Worm (Caenorhabditis elegans): ENCODE results near the gene pole-4.

Gene pole-4

DNA sequence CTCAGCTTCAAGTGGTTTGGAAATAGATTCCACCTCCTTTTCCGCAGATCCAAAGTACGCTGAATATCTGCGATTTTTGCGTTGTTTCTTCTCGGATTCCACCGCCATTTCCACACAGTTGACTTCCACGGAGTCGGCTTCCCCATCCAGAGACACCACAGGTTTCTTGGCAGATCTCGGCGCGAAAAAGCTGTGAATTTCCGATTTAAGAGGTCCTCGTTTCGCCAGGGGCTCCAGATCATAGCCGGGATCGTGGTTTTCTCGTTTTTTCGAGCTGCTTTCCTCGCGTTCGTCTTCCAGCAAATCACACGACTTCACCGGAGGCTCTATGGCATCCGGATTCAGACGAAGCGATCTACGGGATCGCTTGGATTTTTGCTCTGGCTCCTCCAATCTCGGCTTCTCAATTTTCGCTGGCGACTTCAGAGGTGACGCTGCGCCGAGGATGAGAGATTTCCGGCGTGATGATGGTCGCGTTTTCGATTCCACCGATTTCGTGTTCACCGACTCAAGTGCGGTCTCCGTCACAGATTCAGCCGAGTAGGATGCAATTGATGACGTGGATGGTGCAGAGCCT, 39.4 kb upstream of the pole-4 start:
- TF ChIP-seq lin-40 (tag; optimal IDR thresholded peaks at IDR 0.05) (no peak), egrh-3 (GFP tag; IDR thresholded peaks at IDR 0.05) (peak; percentile 18; the same call in 1 of the 2 replicates), lin-26 (GFP tag; IDR thresholded peaks at IDR 0.05) (0 out of 2 replicates have a peak, but pooled peaks have one; percentile 21), F55B11.4 (tag; optimal IDR thresholded peaks at IDR 0.05; ENCODE audit: borderline replicate concordance, insufficient read depth) (no peak), zfh-2 (GFP tag; conservative IDR thresholded peaks at IDR 0.05) (peak; percentile 34; the same call in 1 of the 2 replicates), let-607 (tag; optimal IDR thresholded peaks at IDR 0.05) (no peak)

DNA sequence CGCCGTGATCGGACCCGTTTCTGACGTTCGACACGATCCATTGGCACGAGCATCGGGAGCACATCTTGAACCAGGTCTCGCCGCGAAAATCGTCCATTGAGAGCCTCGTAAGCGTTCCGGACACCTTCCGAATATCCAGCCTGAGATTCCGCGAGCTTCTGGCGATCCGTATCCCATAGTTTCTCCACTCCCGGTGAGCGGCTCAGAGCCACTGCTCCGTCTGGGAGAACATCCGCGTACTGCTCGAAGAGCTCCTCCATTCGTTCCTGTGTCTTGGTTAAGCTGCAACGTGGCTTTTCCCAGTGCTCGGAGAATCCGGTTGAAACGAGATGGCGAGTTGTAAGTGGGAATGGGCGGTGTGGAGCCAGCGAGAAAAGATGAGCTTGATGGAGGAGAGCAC, 36.0 kb upstream of the pole-4 start:
- 0 out of 2 replicates have a peak, but pooled peaks have one; percentile 23 for TF ChIP-seq cebp-2 (GFP tag; IDR thresholded peaks at IDR 0.05)
- TF ChIP-seq ztf-6 (GFP tag; IDR thresholded peaks at IDR 0.05), result no peak
- TF ChIP-seq zfh-2 (GFP tag; conservative IDR thresholded peaks at IDR 0.05), result peak; percentile 82
- TF ChIP-seq ztf-28 (GFP tag; IDR thresholded peaks at IDR 0.05), result 0 out of 2 replicates have a peak, but pooled peaks have one; percentile 48
- TF ChIP-seq egrh-3 (GFP tag; IDR thresholded peaks at IDR 0.05), result peak; percentile 27; the same call in 1 of the 2 replicates

- TF ChIP-seq hlh-26 (GFP tag; conservative IDR thresholded peaks at IDR 0.05), result no peak
- peak; percentile 80; the same call in 1 of the 2 replicates for TF ChIP-seq aptf-3 (GFP tag; IDR thresholded peaks at IDR 0.05)
- TF ChIP-seq lin-26 (GFP tag; IDR thresholded peaks at IDR 0.05), result peak; percentile 72
- TF ChIP-seq mes-4 (tag; optimal IDR thresholded peaks at IDR 0.05), result no peak
- TF ChIP-seq C17E4.6 (GFP tag; IDR thresholded peaks at IDR 0.05), result peak; percentile 83
- peak; percentile 19; the same call in 1 of the 2 replicates for TF ChIP-seq madf-8 (GFP tag; conservative IDR thresholded peaks at IDR 0.05)
- no peak for TF ChIP-seq K11D2.4 (GFP tag; IDR thresholded peaks at IDR 0.05)
- peak; percentile 41 for TF ChIP-seq lsl-1 (GFP tag; optimal IDR thresholded peaks at IDR 0.05)
- peak; percentile 8 for TF ChIP-seq snpc-1.1 (tag; optimal IDR thresholded peaks at IDR 0.05; ENCODE audit: insufficient read depth)
- no peak for TF ChIP-seq nhr-27 (tag; optimal IDR thresholded peaks at IDR 0.05)
- peak; percentile 56; the same call in 1 of the 2 replicates for TF ChIP-seq hmg-1.2 (GFP tag; IDR thresholded peaks at IDR 0.05)
- TF ChIP-seq F49E8.2 (tag; optimal IDR thresholded peaks at IDR 0.05; ENCODE audit: insufficient read depth), result peak; percentile 70
- TF ChIP-seq ets-4 (GFP tag; optimal IDR thresholded peaks at IDR 0.05), result no peak
- no peak for TF ChIP-seq somi-1 (GFP tag; optimal IDR thresholded peaks at IDR 0.05)
- TF ChIP-seq zim-3 (tag; optimal IDR thresholded peaks at IDR 0.05), result peak; percentile 44
- TF ChIP-seq him-1 (tag; optimal IDR thresholded peaks at IDR 0.05), result peak; percentile 48
- peak; percentile 75 for TF ChIP-seq nfyb-1 (GFP tag; IDR thresholded peaks at IDR 0.05)
- peak; percentile 35; the same call in 1 of the 2 replicates for TF ChIP-seq attf-3 (GFP tag; conservative IDR thresholded peaks at IDR 0.05)
- TF ChIP-seq attf-5 (GFP tag; optimal IDR thresholded peaks at IDR 0.05), result peak; percentile 44
- no peak for TF ChIP-seq zfh-2 (GFP tag; conservative IDR thresholded peaks at IDR 0.05)
- TF ChIP-seq ceh-100 (GFP tag; IDR thresholded peaks at IDR 0.05), result peak; percentile 44
- peak; percentile 39 for TF ChIP-seq efl-1 (GFP tag; optimal IDR thresholded peaks at IDR 0.05)
- TF ChIP-seq Y53G8AR.9 (GFP tag; conservative IDR thresholded peaks at IDR 0.05), result peak; percentile 89
- TF ChIP-seq snpc-4 (GFP tag; optimal IDR thresholded peaks at IDR 0.05), result no peak
- TF ChIP-seq snpc-4 (tag; optimal IDR thresholded peaks at IDR 0.05), result peak in 2 of 4 experiments; percentile 8 to 39
- no peak for TF ChIP-seq cebp-1 (GFP tag; IDR thresholded peaks at IDR 0.05)
- TF ChIP-seq cebp-1 (tag; optimal IDR thresholded peaks at IDR 0.05), result no peak
- peak; percentile 93 for TF ChIP-seq hrde-1 (tag; optimal IDR thresholded peaks at IDR 0.05; ENCODE audit: borderline replicate concordance)
- TF ChIP-seq chd-7 (tag; optimal IDR thresholded peaks at IDR 0.05), result peak; percentile 57
- peak; percentile 42; the same call in 1 of the 2 replicates for TF ChIP-seq dox-1 (GFP tag; IDR thresholded peaks at IDR 0.05)
- TF ChIP-seq rcor-1 (GFP tag; IDR thresholded peaks at IDR 0.05), result 0 out of 2 replicates have a peak, but pooled peaks have one; percentile 32
- TF ChIP-seq mxl-1 (tag; optimal IDR thresholded peaks at IDR 0.05), result no peak
- TF ChIP-seq F22D6.2 (tag; optimal IDR thresholded peaks at IDR 0.05), result no peak
- no peak for TF ChIP-seq B0035.1 (tag; optimal IDR thresholded peaks at IDR 0.05)
- peak; percentile 54 for TF ChIP-seq attf-6 (GFP tag; IDR thresholded peaks at IDR 0.05)
- 0 out of 2 replicates have a peak, but pooled peaks have one; percentile 25 for TF ChIP-seq bed-1 (GFP tag; IDR thresholded peaks at IDR 0.05)
Observed at ce11 chrII:15004538-15004937, 35.4 kb upstream of the pole-4 start.
